Fruit fly (Drosophila melanogaster) whole organism, wandering third instar larva: ENCODE data around the gene CG42458.

ENCODE experiments used
- Abd-B ChIP-seq: fragments of >200 bp; optimal IDR thresholded peaks from 2 replicates; lab custom pipeline; 2017; ENCODE audit warnings: missing biosample characterization, missing genetic modification characterization
- Dfd ChIP-seq: fragments of >200 bp; optimal IDR thresholded peaks from 2 replicates; lab custom pipeline; 2017; ENCODE audit warnings: missing biosample characterization, missing genetic modification characterization
- N ChIP-seq: fragments of >200 bp; optimal IDR thresholded peaks from 2 replicates; lab custom pipeline; 2018; ENCODE audit warnings: missing biosample characterization, missing external identifiers, missing genetic modification characterization
- Sp1 ChIP-seq: fragments of 200-800 bp; sonication (Bioruptor generic); optimal IDR thresholded peaks from 3 replicates; lab custom pipeline; 2019; ENCODE audit warnings: missing biosample characterization, mild to moderate bottlenecking, missing genetic modification characterization, moderate library complexity
- br ChIP-seq: fragments of 200-800 bp; sonication (Bioruptor generic); optimal IDR thresholded peaks from 2 replicates; lab custom pipeline; 2016; ENCODE audit warnings: missing biosample characterization, missing genetic modification characterization
- dl ChIP-seq, 2 experiments: fragments of 175-275, 200-275 bp in 1 of 2; fragments of 200-275 bp in 1 of 2; sonication (Bioruptor generic); optimal IDR thresholded peaks; lab custom pipeline; 2018; ENCODE audit warnings: mild to moderate bottlenecking in 2 of 2, missing biosample characterization in 2 of 2, missing genetic modification characterization in 2 of 2, moderate library complexity in 2 of 2; ENCODE audit not compliant: partially characterized antibody in 2 of 2, insufficient read depth in 1 of 2
- ey ChIP-seq: fragments of 200-800 bp; sonication (Bioruptor generic); optimal IDR thresholded peaks from 2 replicates; lab custom pipeline; 2016; ENCODE audit warnings: missing biosample characterization, missing genetic modification characterization
- jim ChIP-seq: fragments of 175-275, 200-325 bp; sonication (Bioruptor generic); optimal IDR thresholded peaks from 2 replicates; lab custom pipeline; 2016; ENCODE audit warnings: missing biosample characterization, mild to moderate bottlenecking, missing genetic modification characterization
- lola ChIP-seq: fragments of >200 bp; optimal IDR thresholded peaks from 2 replicates; lab custom pipeline; 2017; ENCODE audit warnings: missing biosample characterization, missing genetic modification characterization
- pan ChIP-seq: fragments of >200 bp; optimal IDR thresholded peaks from 2 replicates; lab custom pipeline; 2017
- psq ChIP-seq: fragments of 200-800 bp; sonication (Bioruptor generic); optimal IDR thresholded peaks from 3 replicates; lab custom pipeline; 2017; ENCODE audit warnings: missing biosample characterization, mild to moderate bottlenecking, missing genetic modification characterization, moderate library complexity
- usp ChIP-seq: fragments of >200 bp; optimal IDR thresholded peaks from 2 replicates; lab custom pipeline; 2017; ENCODE audit warnings: missing biosample characterization, missing genetic modification characterization

dm6 chr3L:7496097-7496496 is 72.5 kb downstream of the CG42458 start, which contains the start of gene Cyp4d8:
- TF ChIP-seq N (GFP tag; lab: Kevin White, UChicago), result no peak
- TF ChIP-seq dl (GFP tag; optimal IDR thresholded peaks at IDR 0.05; lab: Kevin White, UChicago; ENCODE audit: insufficient read depth in 1 of 2, partially characterized antibody in 2 of 2), result no peak
- TF ChIP-seq Dfd, result no peak
- TF ChIP-seq psq (GFP tag; lab: Kevin White, UChicago), result no peak
- TF ChIP-seq Abd-B (GFP tag; lab: Kevin White, UChicago), result no peak
- TF ChIP-seq br, result no peak
- TF ChIP-seq ey, result no peak
- TF ChIP-seq usp (GFP tag; lab: Kevin White, UChicago), result no peak
- no peak for TF ChIP-seq pan
- TF ChIP-seq lola (GFP tag; lab: Kevin White, UChicago), result no peak
- no peak for TF ChIP-seq jim (GFP tag; lab: Kevin White, UChicago)
- no peak for TF ChIP-seq Sp1
